Worm (Caenorhabditis elegans) whole organism, mixed stage, embryonic: ENCODE results near the gene nex-1.

Experiments used
- ces-1 ChIP-seq: fragments of 150-350 bp; optimal IDR thresholded peaks from 2 replicates; lab custom pipeline; 2014; ENCODE audit warnings: missing biosample characterization, missing genetic modification reagents, missing genetic modification characterization
- cnd-1 ChIP-seq: fragments of 200-800 bp; sonication (Bioruptor generic); optimal IDR thresholded peaks from 2 replicates; lab custom pipeline; 2018; ENCODE audit warnings: mild to moderate bottlenecking, missing genetic modification characterization, missing compliant biosample characterization
- elt-3 ChIP-seq: fragments of 150-350 bp; optimal IDR thresholded peaks from 2 replicates; lab custom pipeline; 2014; ENCODE audit warnings: missing biosample characterization, missing genetic modification characterization
- nhr-12 ChIP-seq: fragments of 150-350 bp; optimal IDR thresholded peaks from 2 replicates; lab custom pipeline; 2014; ENCODE audit warnings: missing biosample characterization, missing genetic modification characterization
- nhr-237 ChIP-seq: fragments of 150-350 bp; optimal IDR thresholded peaks from 2 replicates; lab custom pipeline; 2014; ENCODE audit warnings: missing biosample characterization, missing genetic modification characterization
- snpc-4 ChIP-seq: fragments of 150-350 bp; optimal IDR thresholded peaks from 2 replicates; lab custom pipeline; 2014; ENCODE audit warnings: missing biosample characterization, missing genetic modification characterization

- TF ChIP-seq nhr-12 (tag; lab: Kevin White, UChicago) = no peak
- no peak for TF ChIP-seq cnd-1 (tag; lab: Kevin White, UChicago)
- no peak for TF ChIP-seq elt-3 (tag; lab: Kevin White, UChicago)
- TF ChIP-seq ces-1 = no peak
- no peak for TF ChIP-seq nhr-237 (tag; lab: Kevin White, UChicago)
- TF ChIP-seq snpc-4 (tag; lab: Kevin White, UChicago) = no peak
Observed at ce11 chrIII:5221820-5222219, 3.6 kb upstream of the nex-1 start.
